Worm (Caenorhabditis elegans): ENCODE measurements around the gene W04G3.10.

Gene W04G3.10

ce11 chrX:11078150-11078549 lies at the start of gene W04G3.10:
TSS of gene W04G3.10 (minus strand) at chrX:11078250.
- TF ChIP-seq ceh-8 (GFP tag; optimal IDR thresholded peaks at IDR 0.05), result no peak
- no peak for TF ChIP-seq efl-3 (GFP tag; optimal IDR thresholded peaks at IDR 0.05)

- TF ChIP-seq elt-3 (tag; optimal IDR thresholded peaks at IDR 0.05) (peak in 2 of 6 experiments; percentile 15 to 84), nhr-85 (tag) (peak; percentile 66), blmp-1 (tag; optimal IDR thresholded peaks at IDR 0.05) (peak; percentile 72), lin-14 (GFP tag; optimal IDR thresholded peaks at IDR 0.05) (peak; percentile 27), lin-39 (tag; optimal IDR thresholded peaks at IDR 0.05) (no peak)
These were observed 48.2 kb upstream of the W04G3.10 start for ce11 chrX:11126259-11126658.

DNA sequence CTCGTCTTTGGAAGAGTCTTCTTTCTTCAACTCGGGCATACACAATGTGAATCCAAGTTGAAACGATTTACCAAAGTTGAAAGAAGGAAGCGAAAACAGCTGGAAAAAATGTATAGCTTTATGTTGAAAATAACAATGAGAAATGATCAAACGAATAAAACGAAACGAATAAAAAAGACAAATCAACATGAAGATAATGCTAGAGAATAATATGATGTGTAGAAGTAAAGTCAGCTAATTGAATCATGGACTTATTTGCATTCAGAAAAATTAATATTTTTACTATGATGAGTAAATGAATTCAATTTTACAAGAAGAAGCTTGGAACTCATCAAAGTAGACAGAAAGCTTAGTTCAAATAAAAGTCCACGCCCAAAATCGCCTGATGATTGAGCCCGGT lies 47.5 kb upstream of the W04G3.10 start, which contains the start of gene alr-1:
Gene alr-1 (minus strand): TSS at position 101 of the 400 bp plus-strand sequence.
- TF ChIP-seq grh-1 (GFP tag; IDR thresholded peaks at IDR 0.05), result no peak
- no peak for TF ChIP-seq rnt-1 (tag; optimal IDR thresholded peaks at IDR 0.05)
- TF ChIP-seq C16A3.4 (tag; optimal IDR thresholded peaks at IDR 0.05), result no peak
- TF ChIP-seq mdl-1 (tag; optimal IDR thresholded peaks at IDR 0.05), result no peak
- TF ChIP-seq aly-2 (tag; optimal IDR thresholded peaks at IDR 0.05), result no peak
- TF ChIP-seq sptf-1 (tag; optimal IDR thresholded peaks at IDR 0.05), result no peak
- TF ChIP-seq elt-3 (tag; optimal IDR thresholded peaks at IDR 0.05), result no peak
- no peak for TF ChIP-seq irx-1 (tag; optimal IDR thresholded peaks at IDR 0.05)
- no peak for TF ChIP-seq xbp-1 (tag; optimal IDR thresholded peaks at IDR 0.05)
- no peak for TF ChIP-seq mep-1 (tag; optimal IDR thresholded peaks at IDR 0.05)
- no peak for TF ChIP-seq snpc-4 (tag; optimal IDR thresholded peaks at IDR 0.05)
- no peak for TF ChIP-seq nhr-19 (GFP tag; conservative IDR thresholded peaks at IDR 0.05)
- no peak for TF ChIP-seq ceh-90 (tag; optimal IDR thresholded peaks at IDR 0.05)
- TF ChIP-seq nhr-47 (tag; optimal IDR thresholded peaks at IDR 0.05), result no peak
- no peak for TF ChIP-seq ztf-11 (tag; optimal IDR thresholded peaks at IDR 0.05)
- no peak for TF ChIP-seq fos-1 (tag; optimal IDR thresholded peaks at IDR 0.05)
- no peak for TF ChIP-seq pag-3 (tag; optimal IDR thresholded peaks at IDR 0.05; ENCODE audit: borderline replicate concordance, insufficient read depth)

- TF ChIP-seq efl-1 (optimal IDR thresholded peaks at IDR 0.05) (no peak), efl-1 (GFP tag; optimal IDR thresholded peaks at IDR 0.05 in 1 of 2) (peak in 1 of 2 experiments; percentile 28), snu-23 (GFP tag; optimal IDR thresholded peaks at IDR 0.05) (no peak), lin-14 (GFP tag; optimal IDR thresholded peaks at IDR 0.05) (no peak), lin-35 (GFP tag; optimal IDR thresholded peaks at IDR 0.05) (no peak), fkh-10 (GFP tag; optimal IDR thresholded peaks at IDR 0.05) (peak; percentile 15), ztf-11 (tag; optimal IDR thresholded peaks at IDR 0.05) (no peak), lin-15B (tag; optimal IDR thresholded peaks at IDR 0.05) (no peak), sox-4 (tag; optimal IDR thresholded peaks at IDR 0.05) (no peak), ceh-8 (GFP tag; optimal IDR thresholded peaks at IDR 0.05) (no peak), tbx-2 (tag; optimal IDR thresholded peaks at IDR 0.05) (no peak), efl-3 (GFP tag; optimal IDR thresholded peaks at IDR 0.05) (no peak), alr-1 (tag; optimal IDR thresholded peaks at IDR 0.05; ENCODE audit: borderline replicate concordance) (peak; percentile 98)
These were observed 45.9 kb upstream of the W04G3.10 start for ce11 chrX:11123998-11124397.

ce11 chrX:11122412-11122811 lies 44.4 kb upstream of the W04G3.10 start:
- TF ChIP-seq skn-1 (tag; optimal IDR thresholded peaks at IDR 0.05), result no peak
- no peak for TF ChIP-seq snu-23 (GFP tag; optimal IDR thresholded peaks at IDR 0.05)
- TF ChIP-seq alr-1 (tag; optimal IDR thresholded peaks at IDR 0.05; ENCODE audit: borderline replicate concordance), result peak; percentile 72
- TF ChIP-seq mef-2 (tag; optimal IDR thresholded peaks at IDR 0.05), result no peak

DNA sequence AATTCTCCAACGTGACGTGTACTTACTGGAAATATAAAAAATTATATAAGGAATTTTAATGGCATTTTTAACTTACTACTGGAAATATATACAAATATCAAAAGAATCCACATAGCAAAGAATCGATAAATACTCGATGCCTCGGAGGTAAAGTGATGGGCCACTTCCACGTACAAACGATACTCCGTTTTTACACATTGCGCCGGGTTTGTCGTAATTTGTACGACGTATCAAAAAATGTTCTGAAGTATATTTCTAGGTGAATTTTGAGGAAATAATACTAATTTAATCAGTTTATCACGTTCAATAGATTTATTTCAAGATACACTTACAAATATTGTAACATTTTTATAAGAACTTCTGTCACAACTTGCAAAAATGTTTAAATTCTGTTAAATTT lies 42.8 kb upstream of the W04G3.10 start, which contains the start of gene R08B4.3:
Gene R08B4.3 (minus strand): TSS at position 198 of the 400 bp plus-strand sequence.
- no peak for TF ChIP-seq ztf-11 (tag; optimal IDR thresholded peaks at IDR 0.05)
- no peak for TF ChIP-seq efl-3 (GFP tag; optimal IDR thresholded peaks at IDR 0.05)
- TF ChIP-seq rnt-1 (tag; optimal IDR thresholded peaks at IDR 0.05), result no peak

Measured in whole organism, L1 larva.